Fruit fly (Drosophila melanogaster) whole organism, prepupa: Measurements from ENCODE around the gene CG15387.
A peak's percentile ranks its signal among the peaks of the same experiment; 100 is the strongest.

ENCODE experiments used
- Blimp-1 ChIP-seq: fragments of 200-800 bp; sonication (Bioruptor generic); optimal IDR thresholded peaks from 3 replicates; lab custom pipeline; 2017; ENCODE audit warnings: missing biosample characterization, missing genetic modification characterization, mild to moderate bottlenecking, moderate library complexity, missing genetic modification reagents
- CG10631 ChIP-seq: fragments of 200-800 bp; sonication (Bioruptor generic); optimal IDR thresholded peaks from 2 replicates; lab custom pipeline; 2016; ENCODE audit warnings: missing biosample characterization, missing genetic modification characterization
- CG10669 ChIP-seq: fragments of 200-800 bp; sonication (Bioruptor generic); optimal IDR thresholded peaks from 3 replicates; lab custom pipeline; 2018; ENCODE audit warnings: missing biosample characterization, mild to moderate bottlenecking, missing genetic modification characterization, moderate library complexity
- CG11294 ChIP-seq: fragments of 200-800 bp; sonication (Bioruptor generic); IDR thresholded peaks from 2 replicates; pipeline ENCODE4 v1.3.6; 2022; ENCODE audit warnings: missing biosample characterization, missing genetic modification characterization
- CG11762 ChIP-seq: fragments of 200-800 bp; sonication (Bioruptor generic); optimal IDR thresholded peaks from 3 replicates; lab custom pipeline; 2016; ENCODE audit warnings: missing biosample characterization, missing genetic modification characterization; ENCODE audit not compliant: insufficient read depth
- CG1621 ChIP-seq: fragments of 200-800 bp; sonication (Bioruptor generic); optimal IDR thresholded peaks from 3 replicates; lab custom pipeline; 2018; ENCODE audit warnings: missing biosample characterization, mild to moderate bottlenecking, missing genetic modification characterization
- CG16779 ChIP-seq: fragments of 200-800 bp; sonication (Bioruptor generic); optimal IDR thresholded peaks from 3 replicates; lab custom pipeline; 2017; ENCODE audit warnings: missing biosample characterization, mild to moderate bottlenecking, missing genetic modification characterization
- CG3032 ChIP-seq: fragments of 200-800 bp; optimal IDR thresholded peaks from 2 replicates; lab custom pipeline; 2019; ENCODE audit warnings: missing biosample characterization, mild to moderate bottlenecking, missing genetic modification characterization, moderate library complexity
- CG31627 ChIP-seq: fragments of 200-800 bp; sonication (Bioruptor generic); optimal IDR thresholded peaks from 3 replicates; lab custom pipeline; 2016; ENCODE audit warnings: missing biosample characterization, missing genetic modification characterization
- CG32006 ChIP-seq: fragments of 200-800 bp; sonication (Bioruptor generic); optimal IDR thresholded peaks from 3 replicates; lab custom pipeline; 2017; ENCODE audit warnings: missing biosample characterization, mild to moderate bottlenecking, missing genetic modification characterization
- CG34406 ChIP-seq: fragments of 200-800 bp; sonication (Bioruptor generic); optimal IDR thresholded peaks from 3 replicates; lab custom pipeline; 2016; ENCODE audit warnings: missing biosample characterization, missing genetic modification characterization
- CG3919 ChIP-seq: fragments of 200-800 bp; sonication (Bioruptor generic); optimal IDR thresholded peaks from 3 replicates; lab custom pipeline; 2016; ENCODE audit warnings: missing biosample characterization, missing genetic modification characterization
- CG4318 ChIP-seq: fragments of 200-800 bp; sonication (Bioruptor generic); optimal IDR thresholded peaks from 3 replicates; lab custom pipeline; 2017; ENCODE audit warnings: missing biosample characterization, mild to moderate bottlenecking, missing genetic modification characterization
- CG6163 ChIP-seq: fragments of 200-800 bp; sonication (Bioruptor generic); IDR thresholded peaks from 3 replicates; pipeline ENCODE4 v1.3.6; 2022; ENCODE audit warnings: missing biosample characterization, missing genetic modification characterization
- CG6792 ChIP-seq: fragments of 200-800 bp; sonication (Bioruptor generic); optimal IDR thresholded peaks from 3 replicates; lab custom pipeline; 2016; ENCODE audit warnings: missing biosample characterization, missing genetic modification characterization
- CG7368 ChIP-seq: fragments of 200-800 bp; sonication (Bioruptor generic); optimal IDR thresholded peaks from 3 replicates; lab custom pipeline; 2016; ENCODE audit warnings: missing biosample characterization, missing genetic modification characterization
- CG8319 ChIP-seq: fragments of 200-800 bp; sonication (Bioruptor generic); optimal IDR thresholded peaks from 3 replicates; lab custom pipeline; 2016; ENCODE audit warnings: missing biosample characterization, missing genetic modification characterization
- CG8632 ChIP-seq: fragments of 200-800 bp; sonication (Bioruptor generic); optimal IDR thresholded peaks from 3 replicates; lab custom pipeline; 2016; ENCODE audit warnings: missing biosample characterization, missing genetic modification characterization
- CG9139 ChIP-seq: fragments of 200-800 bp; sonication (Bioruptor generic); optimal IDR thresholded peaks from 3 replicates; lab custom pipeline; 2017; ENCODE audit warnings: missing biosample characterization, mild to moderate bottlenecking, missing genetic modification characterization
- Eip78C ChIP-seq: fragments of 200-800 bp; sonication (Bioruptor generic); peaks from one replicate; lab custom pipeline; 2016; ENCODE audit warnings: missing biosample characterization, missing genetic modification characterization
- Ets21C ChIP-seq: fragments of 200-800 bp; sonication (Bioruptor generic); optimal IDR thresholded peaks from 3 replicates; lab custom pipeline; 2016; ENCODE audit warnings: missing biosample characterization, missing genetic modification characterization
- Ets96B ChIP-seq: fragments of 200-800 bp; optimal IDR thresholded peaks from 2 replicates; lab custom pipeline; 2019; ENCODE audit warnings: missing biosample characterization, mild to moderate bottlenecking, missing genetic modification characterization, moderate library complexity
- Gug ChIP-seq: fragments of 200-800 bp; sonication (Bioruptor generic); IDR thresholded peaks from 2 replicates; pipeline ENCODE4 v1.3.6; 2022; ENCODE audit warnings: missing biosample characterization, missing genetic modification characterization
- Hr38 ChIP-seq: sonication (Bioruptor generic); optimal IDR thresholded peaks from 2 replicates; lab custom pipeline; 2016; ENCODE audit warnings: missing biosample characterization, missing genetic modification characterization
- Hr39 ChIP-seq: fragments of 200-800 bp; sonication (Bioruptor generic); optimal IDR thresholded peaks from 2 replicates; lab custom pipeline; 2016; ENCODE audit warnings: missing biosample characterization, missing genetic modification characterization
- Hr4 ChIP-seq: fragments of 200-800 bp; sonication (Bioruptor generic); optimal IDR thresholded peaks from 3 replicates; lab custom pipeline; 2016; ENCODE audit warnings: missing biosample characterization, missing genetic modification characterization
- Lpt ChIP-seq: fragments of 200-800 bp; sonication (Bioruptor generic); optimal IDR thresholded peaks from 3 replicates; lab custom pipeline; 2016; ENCODE audit warnings: missing biosample characterization, missing genetic modification characterization
- Smox ChIP-seq: fragments of 200-800 bp; sonication (Bioruptor generic); optimal IDR thresholded peaks from 3 replicates; lab custom pipeline; 2016; ENCODE audit warnings: missing biosample characterization, missing genetic modification characterization
- Sox102F ChIP-seq: fragments of 200-800 bp; sonication (Bioruptor generic); optimal IDR thresholded peaks from 2 replicates; lab custom pipeline; 2016; ENCODE audit warnings: missing biosample characterization, mild to moderate bottlenecking, missing genetic modification characterization
- Sox14 ChIP-seq: fragments of 200-800 bp; sonication (Bioruptor generic); optimal IDR thresholded peaks from 3 replicates; lab custom pipeline; 2016; ENCODE audit warnings: missing biosample characterization, missing genetic modification characterization
- Sox15 ChIP-seq: fragments of 200-800 bp; sonication (Bioruptor generic); optimal IDR thresholded peaks from 3 replicates; lab custom pipeline; 2016; ENCODE audit warnings: missing biosample characterization, missing genetic modification characterization
- achi ChIP-seq: fragments of 200-800 bp; sonication (Bioruptor generic); optimal IDR thresholded peaks from 3 replicates; lab custom pipeline; 2016; ENCODE audit warnings: missing biosample characterization, missing genetic modification characterization
- acj6 ChIP-seq: fragments of 200-800 bp; sonication (Bioruptor generic); optimal IDR thresholded peaks from 3 replicates; lab custom pipeline; 2016; ENCODE audit warnings: missing biosample characterization, missing genetic modification characterization
- cyc ChIP-seq: fragments of 200-800 bp; sonication (Bioruptor generic); optimal IDR thresholded peaks from 3 replicates; lab custom pipeline; 2016; ENCODE audit warnings: missing biosample characterization, missing genetic modification characterization
- dac ChIP-seq: fragments of 200-800 bp; sonication (Bioruptor generic); optimal IDR thresholded peaks from 2 replicates; lab custom pipeline; 2017; ENCODE audit warnings: missing biosample characterization, mild to moderate bottlenecking, missing genetic modification characterization
- dsx ChIP-seq: fragments of 200-800 bp; optimal IDR thresholded peaks from 3 replicates; lab custom pipeline; 2019; ENCODE audit warnings: missing biosample characterization, mild to moderate bottlenecking, missing genetic modification characterization, moderate library complexity; ENCODE audit not compliant: poor library complexity, severe bottlenecking
- eg ChIP-seq: fragments of 200-800 bp; sonication (Bioruptor generic); IDR thresholded peaks from 3 replicates; pipeline ENCODE4 v1.3.6; 2022; ENCODE audit warnings: missing biosample characterization, missing genetic modification characterization
- esn ChIP-seq: fragments of 200-800 bp; sonication (Bioruptor generic); optimal IDR thresholded peaks from 2 replicates; lab custom pipeline; 2016; ENCODE audit warnings: missing biosample characterization, mild to moderate bottlenecking, missing genetic modification characterization, moderate library complexity
- fkh ChIP-seq: fragments of 200-800 bp; sonication (Bioruptor generic); optimal IDR thresholded peaks from 3 replicates; lab custom pipeline; 2017; ENCODE audit warnings: missing biosample characterization, mild to moderate bottlenecking, missing genetic modification characterization, moderate library complexity
- lz ChIP-seq: fragments of 200-800 bp; sonication (Bioruptor generic); optimal IDR thresholded peaks from 3 replicates; lab custom pipeline; 2016; ENCODE audit warnings: missing biosample characterization, missing genetic modification characterization
- net ChIP-seq: fragments of 200-800 bp; sonication (Bioruptor generic); optimal IDR thresholded peaks from 3 replicates; lab custom pipeline; 2016; ENCODE audit warnings: missing biosample characterization, missing genetic modification characterization
- pdm3 ChIP-seq: fragments of 200-800 bp; sonication (Bioruptor generic); optimal IDR thresholded peaks from 3 replicates; lab custom pipeline; 2016; ENCODE audit warnings: missing biosample characterization, missing genetic modification characterization
- salr ChIP-seq, 2 experiments: fragments of 200-800 bp; sonication (Bioruptor generic); optimal IDR thresholded peaks; 3 replicates each; lab custom pipeline; 2016 to 2018; ENCODE audit warnings: missing biosample characterization in 2 of 2, missing genetic modification characterization in 2 of 2, mild to moderate bottlenecking in 1 of 2
- svp ChIP-seq: fragments of 200-800 bp; sonication (Bioruptor generic); peaks from one replicate; lab custom pipeline; 2016; ENCODE audit warnings: missing biosample characterization, missing genetic modification characterization
- topi ChIP-seq: fragments of 200-800 bp; sonication (Bioruptor generic); optimal IDR thresholded peaks from 3 replicates; lab custom pipeline; 2016; ENCODE audit warnings: missing biosample characterization, missing genetic modification characterization
- vri ChIP-seq: fragments of 200-800 bp; sonication (Bioruptor generic); optimal IDR thresholded peaks from 3 replicates; lab custom pipeline; 2016; ENCODE audit warnings: missing biosample characterization, mild to moderate bottlenecking, missing genetic modification characterization

The CG15387 gene

dm6 chr2L:2177312-2177968 is 48.7 kb downstream of the CG15387 start (continued):
- TF ChIP-seq pdm3 (GFP tag; lab: Kevin White, UChicago): peak; percentile 78
- TF ChIP-seq salr (GFP tag; optimal IDR thresholded peaks at IDR 0.05; lab: Kevin White, UChicago): peak in 1 of 2 experiments; percentile 54
- peak; percentile 50; the same call in 2 of the 3 replicates for TF ChIP-seq CG6163 (GFP tag; lab: Robert Waterston, UW)
- no peak for TF ChIP-seq Hr38
- TF ChIP-seq Sox102F (GFP tag; lab: Kevin White, UChicago): peak; percentile 79
- peak; percentile 64 for TF ChIP-seq CG6792 (GFP tag; lab: Kevin White, UChicago)
- peak; percentile 76 for TF ChIP-seq CG8632 (GFP tag; lab: Kevin White, UChicago)
- peak; percentile 64 for TF ChIP-seq Ets96B
- TF ChIP-seq CG16779 (tag; lab: Kevin White, UChicago): no peak
- TF ChIP-seq vri: peak; percentile 35
- TF ChIP-seq Smox (GFP tag; lab: Kevin White, UChicago): peak; percentile 76
- TF ChIP-seq Hr39 (GFP tag; lab: Kevin White, UChicago): peak; percentile 86
- peak; percentile 35 for TF ChIP-seq dsx (GFP tag; lab: Kevin White, UChicago)
- peak; percentile 71 for TF ChIP-seq CG3919 (GFP tag; lab: Kevin White, UChicago)
- peak; percentile 59 for TF ChIP-seq CG10669
- TF ChIP-seq eg (GFP tag; lab: Robert Waterston, UW): peak; percentile 62

dm6 chr2L:2175930-2176643 is 50.0 kb downstream of the CG15387 start:
- peak; percentile 20 for TF ChIP-seq CG8319
- TF ChIP-seq CG7368: no peak
- no peak for TF ChIP-seq dac
- peak; percentile 64 for TF ChIP-seq Smox (GFP tag; lab: Kevin White, UChicago)
- TF ChIP-seq Sox14 (GFP tag; lab: Kevin White, UChicago): peak; percentile 49
- peak; percentile 52; the same call in 2 of the 3 replicates for TF ChIP-seq eg (GFP tag; lab: Robert Waterston, UW)
- TF ChIP-seq Gug (GFP tag; lab: Robert Waterston, UW): peak; percentile 20; the same call in 1 of the 2 replicates
- peak; percentile 85 for TF ChIP-seq Eip78C (GFP tag; lab: Kevin White, UChicago)
- TF ChIP-seq fkh: peak; percentile 83
- TF ChIP-seq Ets96B: peak; percentile 30
- peak; percentile 64 for TF ChIP-seq topi (GFP tag; lab: Kevin White, UChicago)
- TF ChIP-seq lz (GFP tag; lab: Kevin White, UChicago): peak; percentile 67
- TF ChIP-seq esn (GFP tag; lab: Kevin White, UChicago): peak; percentile 67
- TF ChIP-seq CG10631 (GFP tag; lab: Kevin White, UChicago): peak; percentile 37
- TF ChIP-seq achi (GFP tag; lab: Kevin White, UChicago): peak; percentile 63
- TF ChIP-seq CG34406 (GFP tag; lab: Kevin White, UChicago): peak; percentile 68
- peak; percentile 64 for TF ChIP-seq CG32006 (GFP tag; lab: Kevin White, UChicago)
- peak; percentile 30 for TF ChIP-seq Blimp-1 (GFP tag; lab: Kevin White, UChicago)
- TF ChIP-seq CG16779 (tag; lab: Kevin White, UChicago): no peak
- TF ChIP-seq CG8632 (GFP tag; lab: Kevin White, UChicago): peak; percentile 61
- TF ChIP-seq CG11762 (GFP tag; lab: Kevin White, UChicago): peak; percentile 43
- peak; percentile 80 for TF ChIP-seq svp (GFP tag; lab: Kevin White, UChicago)
- peak; percentile 33; the same call in 1 of the 2 replicates for TF ChIP-seq CG11294 (GFP tag; lab: Robert Waterston, UW)
- TF ChIP-seq vri: peak; percentile 20
- peak; percentile 34 for TF ChIP-seq CG3919 (GFP tag; lab: Kevin White, UChicago)
- peak; percentile 64 for TF ChIP-seq acj6 (GFP tag; lab: Kevin White, UChicago)
- TF ChIP-seq Sox15 (GFP tag; lab: Kevin White, UChicago): peak; percentile 39
- TF ChIP-seq CG31627 (GFP tag; lab: Kevin White, UChicago): peak; percentile 57
- peak; percentile 30 for TF ChIP-seq CG4318 (GFP tag; lab: Kevin White, UChicago)
- peak in 1 of 2 experiments; percentile 61 for TF ChIP-seq salr (GFP tag; optimal IDR thresholded peaks at IDR 0.05; lab: Kevin White, UChicago)
- no peak for TF ChIP-seq Lpt (GFP tag; lab: Kevin White, UChicago)
- peak; percentile 61 for TF ChIP-seq cyc (GFP tag; lab: Kevin White, UChicago)
- peak; percentile 27 for TF ChIP-seq net (GFP tag; lab: Kevin White, UChicago)
- TF ChIP-seq Hr39 (GFP tag; lab: Kevin White, UChicago): peak; percentile 63
- peak; percentile 52 for TF ChIP-seq Hr4
- peak; percentile 35 for TF ChIP-seq CG9139
- TF ChIP-seq CG6792 (GFP tag; lab: Kevin White, UChicago): peak; percentile 27
- TF ChIP-seq Ets21C (GFP tag; lab: Kevin White, UChicago): no peak
- no peak for TF ChIP-seq CG1621 (tag; lab: Kevin White, UChicago)
- TF ChIP-seq CG3032: peak; percentile 55
